Fruit fly (Drosophila melanogaster): ENCODE measurements around the gene Ubc2.
A peak's percentile ranks its signal among the peaks of the same experiment; 100 is the strongest.

The Ubc2 gene

dm6 chr2L:10732343-10732808 lies 35.4 kb downstream of the Ubc2 start, which contains the start of the genes EMC3 and Dpy-30L1 (continued):
- TF ChIP-seq HHEX (GFP tag; optimal IDR thresholded peaks at IDR 0.05) = peak; percentile 15
- TF ChIP-seq da (GFP tag; optimal IDR thresholded peaks at IDR 0.05) = peak; percentile 12
- TF ChIP-seq CHES-1-like (GFP tag; optimal IDR thresholded peaks at IDR 0.05) = peak; percentile 33
- TF ChIP-seq CG3847 (GFP tag; IDR thresholded peaks at IDR 0.05) = peak; percentile 56
- no peak for TF ChIP-seq Nf-YA (GFP tag; IDR thresholded peaks at IDR 0.05)
- no peak for TF ChIP-seq CG2889 (GFP tag; IDR thresholded peaks at IDR 0.05)
- peak; percentile 69; the same call in 1 of the 3 replicates for TF ChIP-seq zen2 (GFP tag; IDR thresholded peaks at IDR 0.05; ENCODE audit: partially characterized antibody)
- TF ChIP-seq CG16815 (GFP tag; optimal IDR thresholded peaks at IDR 0.05) = no peak
- peak; percentile 56; the same call in 1 of the 2 replicates for TF ChIP-seq ato (GFP tag; IDR thresholded peaks at IDR 0.05; ENCODE audit: partially characterized antibody)
- TF ChIP-seq CG9932 (GFP tag; IDR thresholded peaks at IDR 0.05) = peak; percentile 69
- TF ChIP-seq hbn (GFP tag; IDR thresholded peaks at IDR 0.05; ENCODE audit: partially characterized antibody) = peak; percentile 84
- no peak for TF ChIP-seq Meics (GFP tag; optimal IDR thresholded peaks at IDR 0.05)
- peak; percentile 17 for TF ChIP-seq CG9609 (GFP tag; optimal IDR thresholded peaks at IDR 0.05)
- no peak for TF ChIP-seq nom (GFP tag; optimal IDR thresholded peaks at IDR 0.05)
- no peak for TF ChIP-seq CG8281 (tag; optimal IDR thresholded peaks at IDR 0.05)
- peak; percentile 18 for TF ChIP-seq disco-r (GFP tag; optimal IDR thresholded peaks at IDR 0.05)
- TF ChIP-seq CG4424 (GFP tag; optimal IDR thresholded peaks at IDR 0.05) = peak; percentile 48
- TF ChIP-seq stwl (tag; optimal IDR thresholded peaks at IDR 0.05) = peak; percentile 93
- no peak for TF ChIP-seq ham (GFP tag; IDR thresholded peaks at IDR 0.05)
- 0 out of 2 replicates have a peak, but pooled peaks have one; percentile 25 for TF ChIP-seq CG32767 (GFP tag; IDR thresholded peaks at IDR 0.05)
- TF ChIP-seq CG11085 (GFP tag; IDR thresholded peaks at IDR 0.05) = no peak
- peak; percentile 48 for TF ChIP-seq CG4820 (GFP tag; optimal IDR thresholded peaks at IDR 0.05)
- peak; percentile 77 for TF ChIP-seq CG17186 (GFP tag; optimal IDR thresholded peaks at IDR 0.05)
- no peak for TF ChIP-seq pan (optimal IDR thresholded peaks at IDR 0.05)
- peak in 1 of 2 experiments; percentile 53 for TF ChIP-seq pan (GFP tag; optimal IDR thresholded peaks at IDR 0.05 in 1 of 2, IDR thresholded peaks at IDR 0.05 in 1 of 2)
- TF ChIP-seq Blimp-1 (GFP tag; optimal IDR thresholded peaks at IDR 0.05) = peak; percentile 59
- TF ChIP-seq gcm (GFP tag; optimal IDR thresholded peaks at IDR 0.05) = no peak
- TF ChIP-seq Lpt (GFP tag; optimal IDR thresholded peaks at IDR 0.05) = no peak
- peak; percentile 67 for TF ChIP-seq Hsf (GFP tag; optimal IDR thresholded peaks at IDR 0.05)
- TF ChIP-seq amos (GFP tag; IDR thresholded peaks at IDR 0.05; ENCODE audit: partially characterized antibody) = peak; percentile 74
- TF ChIP-seq GATAe (GFP tag; conservative IDR thresholded peaks at IDR 0.05) = no peak
- TF ChIP-seq so (GFP tag; IDR thresholded peaks at IDR 0.05) = peak; percentile 48; the same call in 1 of the 3 replicates
- peak; percentile 71 for TF ChIP-seq Rfx (GFP tag; IDR thresholded peaks at IDR 0.05)
- no peak for TF ChIP-seq dimm (GFP tag; IDR thresholded peaks at IDR 0.05)
- peak; percentile 32; the same call in 1 of the 2 replicates for TF ChIP-seq CG4730 (GFP tag; IDR thresholded peaks at IDR 0.05)
- peak; percentile 75 for TF ChIP-seq Dbx (GFP tag; IDR thresholded peaks at IDR 0.05)
- TF ChIP-seq Bgb (GFP tag; IDR thresholded peaks at IDR 0.05; ENCODE audit: partially characterized antibody) = peak; percentile 75
- peak; percentile 74 for TF ChIP-seq nmo (GFP tag; optimal IDR thresholded peaks at IDR 0.05)
- TF ChIP-seq CG4854 (GFP tag; optimal IDR thresholded peaks at IDR 0.05) = peak; percentile 49
- peak; percentile 89 for TF ChIP-seq MBD-R2 (GFP tag; IDR thresholded peaks at IDR 0.05)
- TF ChIP-seq Six4 (GFP tag; optimal IDR thresholded peaks at IDR 0.05) = no peak
- peak; percentile 79 for TF ChIP-seq CG2120 (GFP tag; optimal IDR thresholded peaks at IDR 0.05)
- TF ChIP-seq ssp (GFP tag; IDR thresholded peaks at IDR 0.05) = peak; percentile 19; the same call in 1 of the 2 replicates
- TF ChIP-seq HLH54F (GFP tag; optimal IDR thresholded peaks at IDR 0.05) = peak; percentile 32
- TF ChIP-seq CG6689 (GFP tag; IDR thresholded peaks at IDR 0.05) = peak; percentile 65
- no peak for TF ChIP-seq CG5180 (GFP tag; optimal IDR thresholded peaks at IDR 0.05)
- TF ChIP-seq CG14860 (GFP tag; IDR thresholded peaks at IDR 0.05; ENCODE audit: partially characterized antibody) = peak; percentile 86
- no peak for TF ChIP-seq CG8478 (optimal IDR thresholded peaks at IDR 0.05)
- no peak for TF ChIP-seq CG14965 (GFP tag; optimal IDR thresholded peaks at IDR 0.05; ENCODE audit: borderline replicate concordance)
- no peak for TF ChIP-seq Hmr (GFP tag; optimal IDR thresholded peaks at IDR 0.05)
- no peak for TF ChIP-seq Dip2 (GFP tag; IDR thresholded peaks at IDR 0.05)

All from whole organism, embryonic.